Worm (Caenorhabditis elegans) whole organism, late embryonic: ENCODE data around the gene srbc-45.

Experiments
- ahr-1 ChIP-seq: sonication (generic microtip); optimal IDR thresholded peaks from 2 replicates; lab custom pipeline; 2016; ENCODE audit warnings: missing genetic modification characterization, missing compliant biosample characterization
- ama-1 ChIP-seq: fragments of 150-350 bp; optimal IDR thresholded peaks from 2 replicates; lab custom pipeline; 2014
- ceh-14 ChIP-seq: sonication (generic microtip); optimal IDR thresholded peaks from 2 replicates; lab custom pipeline; 2016; ENCODE audit warnings: missing genotype, missing genetic modification characterization, missing compliant biosample characterization
- ceh-18 ChIP-seq: sonication (generic microtip); optimal IDR thresholded peaks from 2 replicates; lab custom pipeline; 2016; ENCODE audit warnings: missing genetic modification characterization, missing compliant biosample characterization
- ceh-19 ChIP-seq: fragments of 200-800 bp; sonication (Bioruptor generic); optimal IDR thresholded peaks from 2 replicates; lab custom pipeline; 2018; ENCODE audit warnings: mild to moderate bottlenecking, missing genetic modification characterization, missing compliant biosample characterization
- ceh-2 ChIP-seq: sonication (generic microtip); optimal IDR thresholded peaks from 2 replicates; lab custom pipeline; 2016; ENCODE audit warnings: missing genotype, missing genetic modification characterization, missing compliant biosample characterization
- ceh-24 ChIP-seq: sonication (generic microtip); optimal IDR thresholded peaks from 2 replicates; lab custom pipeline; 2016; ENCODE audit warnings: mild to moderate bottlenecking, missing genetic modification characterization, missing compliant biosample characterization
- ceh-31 ChIP-seq: sonication (generic microtip); optimal IDR thresholded peaks from 2 replicates; lab custom pipeline; 2016; ENCODE audit warnings: missing genetic modification characterization, missing compliant biosample characterization
- ceh-34 ChIP-seq: sonication (generic microtip); optimal IDR thresholded peaks from 2 replicates; lab custom pipeline; 2016; ENCODE audit warnings: mild to moderate bottlenecking, missing genetic modification characterization, missing compliant biosample characterization
- ceh-6 ChIP-seq: fragments of 200-800 bp; sonication (Bioruptor generic); optimal IDR thresholded peaks from 2 replicates; lab custom pipeline; 2018; ENCODE audit warnings: mild to moderate bottlenecking, missing genetic modification characterization, missing compliant biosample characterization
- dmd-4 ChIP-seq: sonication (generic microtip); optimal IDR thresholded peaks from 2 replicates; lab custom pipeline; 2016; ENCODE audit warnings: borderline replicate concordance, missing genetic modification characterization, missing compliant biosample characterization
- elt-2 ChIP-seq: sonication (generic microtip); optimal IDR thresholded peaks from 2 replicates; lab custom pipeline; 2016; ENCODE audit warnings: missing genetic modification reagents, missing genetic modification characterization, missing compliant biosample characterization
- elt-4 ChIP-seq: sonication (generic microtip); optimal IDR thresholded peaks from 2 replicates; lab custom pipeline; 2016; ENCODE audit warnings: missing genetic modification characterization, missing compliant biosample characterization
- ets-4 ChIP-seq: sonication (generic microtip); optimal IDR thresholded peaks from 2 replicates; lab custom pipeline; 2016; ENCODE audit warnings: missing genetic modification characterization, missing compliant biosample characterization
- eyg-1 ChIP-seq: sonication (generic microtip); optimal IDR thresholded peaks from 2 replicates; lab custom pipeline; 2016; ENCODE audit warnings: missing genotype, missing genetic modification characterization, missing compliant biosample characterization
- fax-1 ChIP-seq: sonication (generic microtip); optimal IDR thresholded peaks from 2 replicates; lab custom pipeline; 2016; ENCODE audit warnings: missing genotype, missing genetic modification characterization, missing compliant biosample characterization
- fkh-10 ChIP-seq: fragments of 150-350 bp; optimal IDR thresholded peaks from 2 replicates; lab custom pipeline; 2014; ENCODE audit warnings: missing biosample characterization, missing genetic modification reagents, missing genetic modification characterization
- hlh-13 ChIP-seq: fragments of 200-800 bp; sonication (Bioruptor generic); optimal IDR thresholded peaks from 2 replicates; lab custom pipeline; 2018; ENCODE audit warnings: mild to moderate bottlenecking, missing genetic modification characterization, missing compliant biosample characterization
- hlh-30 ChIP-seq: sonication (generic microtip); optimal IDR thresholded peaks from 2 replicates; lab custom pipeline; 2017; ENCODE audit warnings: antibody characterized with exemption, missing genetic modification characterization, missing compliant biosample characterization; ENCODE audit not compliant: insufficient read depth
- hlh-6 ChIP-seq: sonication (generic microtip); optimal IDR thresholded peaks from 2 replicates; lab custom pipeline; 2016; ENCODE audit warnings: missing genotype, missing genetic modification characterization, missing compliant biosample characterization
- lin-11 ChIP-seq: fragments of 200-800 bp; sonication (Bioruptor generic); optimal IDR thresholded peaks from 2 replicates; lab custom pipeline; 2018; ENCODE audit warnings: mild to moderate bottlenecking, missing genetic modification characterization, missing compliant biosample characterization
- nfya-1 ChIP-seq: sonication (generic microtip); optimal IDR thresholded peaks from 2 replicates; lab custom pipeline; 2017; ENCODE audit warnings: missing genetic modification characterization, mild to moderate bottlenecking, missing compliant biosample characterization, antibody characterized with exemption, moderate library complexity
- nhr-232 ChIP-seq: sonication (generic microtip); optimal IDR thresholded peaks from 2 replicates; lab custom pipeline; 2016; ENCODE audit warnings: missing genetic modification characterization, missing compliant biosample characterization
- npax-4 ChIP-seq: sonication (generic microtip); optimal IDR thresholded peaks from 2 replicates; lab custom pipeline; 2016; ENCODE audit warnings: missing genetic modification characterization, missing compliant biosample characterization
- pag-3 ChIP-seq: sonication (generic microtip); optimal IDR thresholded peaks from 2 replicates; lab custom pipeline; 2016; ENCODE audit warnings: missing compliant biosample characterization, missing genetic modification characterization, borderline replicate concordance
- pat-9 ChIP-seq: fragments of 200-800 bp; sonication (Bioruptor generic); optimal IDR thresholded peaks from 2 replicates; lab custom pipeline; 2018; ENCODE audit warnings: mild to moderate bottlenecking, missing genetic modification characterization, moderate library complexity, missing compliant biosample characterization
- pha-2 ChIP-seq: sonication (generic microtip); optimal IDR thresholded peaks from 2 replicates; lab custom pipeline; 2017; ENCODE audit warnings: mild to moderate bottlenecking, missing genetic modification characterization, missing compliant biosample characterization
- pha-4 ChIP-seq: fragments of 150-350 bp; optimal IDR thresholded peaks from 2 replicates; lab custom pipeline; 2018; ENCODE audit warnings: missing biosample characterization, missing genetic modification reagents, missing genetic modification characterization
- pqm-1 ChIP-seq: sonication (generic microtip); optimal IDR thresholded peaks from 2 replicates; lab custom pipeline; 2016; ENCODE audit warnings: missing genetic modification characterization, missing compliant biosample characterization
- rnt-1 ChIP-seq: sonication (generic microtip); optimal IDR thresholded peaks from 2 replicates; lab custom pipeline; 2016; ENCODE audit warnings: missing genetic modification characterization, missing compliant biosample characterization
- sdc-2 ChIP-seq: sonication (generic microtip); optimal IDR thresholded peaks from 2 replicates; lab custom pipeline; 2016; ENCODE audit warnings: missing genotype, missing genetic modification characterization, missing compliant biosample characterization
- sox-4 ChIP-seq: sonication (generic microtip); optimal IDR thresholded peaks from 2 replicates; lab custom pipeline; 2017; ENCODE audit warnings: mild to moderate bottlenecking, missing genetic modification characterization, inconsistent platforms, missing compliant biosample characterization
- syd-9 ChIP-seq: sonication (generic microtip); optimal IDR thresholded peaks from 2 replicates; lab custom pipeline; 2016; ENCODE audit warnings: mild to moderate bottlenecking, missing genetic modification characterization, moderate library complexity, missing compliant biosample characterization
- tbx-7 ChIP-seq: sonication (generic microtip); optimal IDR thresholded peaks from 2 replicates; lab custom pipeline; 2016; ENCODE audit warnings: missing genotype, missing genetic modification characterization, missing compliant biosample characterization
- unc-3 ChIP-seq, 2 experiments: fragments of 200-800 bp in 1 of 2; sonication (Bioruptor generic) in 1 of 2; sonication (generic microtip) in 1 of 2; conservative IDR thresholded peaks in 1 of 2; optimal IDR thresholded peaks in 1 of 2; 2 replicates each; pipeline versions ENCODE4 v1.3.6 to Lab custom; 2016 to 2022; ENCODE audit warnings: missing compliant biosample characterization in 2 of 2, missing genetic modification characterization in 2 of 2, missing genetic modification reagents in 1 of 2
- unc-55 ChIP-seq: sonication (generic microtip); optimal IDR thresholded peaks from 2 replicates; lab custom pipeline; 2017; ENCODE audit warnings: missing biosample characterization, missing genetic modification reagents, missing genetic modification characterization
- unc-86 ChIP-seq: sonication (generic microtip); optimal IDR thresholded peaks from 2 replicates; lab custom pipeline; 2016; ENCODE audit warnings: missing genetic modification characterization, missing compliant biosample characterization
- ztf-16 ChIP-seq: sonication (generic microtip); optimal IDR thresholded peaks from 2 replicates; lab custom pipeline; 2017; ENCODE audit warnings: missing genetic modification characterization, missing compliant biosample characterization

The srbc-45 gene

DNA sequence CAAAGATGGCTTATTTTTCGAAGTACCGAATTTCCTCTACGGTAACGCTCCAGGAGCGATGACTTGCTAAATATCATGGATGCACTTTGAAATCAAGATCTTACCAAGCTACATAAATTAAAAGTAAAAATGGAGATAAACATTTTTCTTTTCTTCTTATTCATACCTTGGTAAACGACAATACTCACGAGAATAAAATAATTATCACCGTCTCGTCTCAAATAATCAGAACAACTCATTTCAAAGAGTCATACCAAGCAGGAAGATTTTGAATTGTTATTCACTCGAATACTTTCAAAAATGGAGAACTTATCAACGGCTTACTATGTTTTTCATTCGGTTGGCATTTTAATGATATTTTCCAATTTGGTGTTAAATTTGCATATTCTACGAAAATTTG, at the start of gene srbc-45:
srbc-45 (plus strand) TSS at position 301 of the 400 bp plus-strand sequence.
- TF ChIP-seq ceh-18 (tag; lab: Kevin White, UChicago) (no peak), sox-4 (no peak), fkh-10 (GFP tag; lab: Kevin White, UChicago) (no peak), ceh-24 (tag; lab: Kevin White, UChicago) (no peak), elt-2 (tag; lab: Kevin White, UChicago) (no peak), tbx-7 (tag; lab: Kevin White, UChicago) (no peak), ama-1 (lab: Kevin White, UChicago) (no peak), npax-4 (no peak), unc-86 (tag; lab: Kevin White, UChicago) (no peak), ets-4 (tag; lab: Kevin White, UChicago) (no peak), eyg-1 (tag; lab: Kevin White, UChicago) (no peak), fax-1 (tag; lab: Kevin White, UChicago) (no peak), hlh-13 (GFP tag; lab: Kevin White, UChicago) (no peak), lin-11 (tag; lab: Kevin White, UChicago) (no peak), ceh-6 (GFP tag; lab: Kevin White, UChicago) (no peak), pqm-1 (tag; lab: Kevin White, UChicago) (no peak), ceh-19 (GFP tag; lab: Kevin White, UChicago) (no peak)

DNA sequence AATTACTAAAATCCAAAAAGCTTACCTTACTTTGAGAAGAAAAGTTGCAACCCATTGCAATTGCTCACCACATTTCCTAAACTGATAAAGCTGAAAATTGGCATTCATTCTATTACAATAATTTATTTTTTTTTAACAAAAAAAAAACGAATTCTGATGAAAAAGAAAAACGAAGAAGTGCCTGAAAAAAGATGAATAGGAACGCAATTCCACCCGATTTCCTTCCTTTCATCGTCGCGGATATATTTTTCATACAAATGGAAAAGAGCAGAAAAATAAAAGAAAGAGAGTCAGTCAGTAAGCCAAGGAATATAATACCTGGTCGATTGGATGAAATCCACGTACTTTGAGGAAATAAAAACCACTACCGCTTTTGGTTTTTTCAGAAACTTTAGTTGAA, 48.5 kb upstream of the srbc-45 start, which contains the start of gene gpa-13:
gpa-13 (minus strand) TSS at position 101 of the 400 bp plus-strand sequence.
- TF ChIP-seq ceh-18 (tag; lab: Kevin White, UChicago) = no peak
- TF ChIP-seq pag-3 (tag; lab: Kevin White, UChicago) = no peak
- TF ChIP-seq ceh-14 (tag; lab: Kevin White, UChicago) = no peak
- TF ChIP-seq syd-9 (tag; lab: Kevin White, UChicago) = no peak
- no peak for TF ChIP-seq rnt-1
- TF ChIP-seq pat-9 (tag; lab: Kevin White, UChicago) = no peak
- no peak for TF ChIP-seq pha-4 (tag; lab: Kevin White, UChicago)
- TF ChIP-seq nfya-1 (tag; lab: Kevin White, UChicago) = no peak
- no peak for TF ChIP-seq dmd-4 (tag; lab: Kevin White, UChicago)
- no peak for TF ChIP-seq elt-4 (tag; lab: Kevin White, UChicago)
- TF ChIP-seq hlh-6 (tag; lab: Kevin White, UChicago) = no peak
- TF ChIP-seq ahr-1 (tag; lab: Kevin White, UChicago) = no peak
- TF ChIP-seq ceh-31 (tag; lab: Kevin White, UChicago) = no peak
- no peak for TF ChIP-seq nhr-232 (tag; lab: Kevin White, UChicago)
- no peak for TF ChIP-seq ztf-16 (tag; lab: Kevin White, UChicago)
- TF ChIP-seq sdc-2 = no peak
- TF ChIP-seq ceh-34 (tag; lab: Kevin White, UChicago) = no peak

DNA sequence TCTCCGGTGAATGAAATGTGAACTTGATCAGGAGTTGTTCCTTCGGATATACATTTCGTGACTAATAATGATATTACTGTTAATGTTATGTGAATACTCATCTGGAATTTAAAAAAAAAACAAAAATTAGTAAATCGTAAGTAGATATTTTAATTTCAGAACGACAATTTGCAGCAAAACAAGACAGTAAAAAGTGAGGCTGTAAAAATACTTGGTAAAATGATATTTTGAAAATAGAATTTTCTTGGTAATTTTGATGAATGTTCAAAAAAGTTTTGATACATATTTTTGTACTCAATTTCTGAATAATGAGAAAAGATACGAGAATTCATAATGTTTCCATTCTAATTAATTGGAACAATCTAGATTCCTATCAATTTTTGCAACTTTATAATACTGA, 43.7 kb upstream of the srbc-45 start, which contains the start of gene papl-1:
papl-1 (minus strand) TSS at position 101 of the 400 bp plus-strand sequence.
- TF ChIP-seq rnt-1 = no peak
- TF ChIP-seq unc-3 (GFP tag; conservative IDR thresholded peaks at IDR 0.05; lab: Robert Waterston, UW) = no peak
- no peak for TF ChIP-seq unc-3 (tag; optimal IDR thresholded peaks at IDR 0.05; lab: Kevin White, UChicago)
- TF ChIP-seq hlh-30 (tag; lab: Kevin White, UChicago) = no peak
- TF ChIP-seq unc-55 (GFP tag; lab: Kevin White, UChicago) = no peak
- TF ChIP-seq ceh-2 (tag; lab: Kevin White, UChicago) = no peak
- no peak for TF ChIP-seq fax-1 (tag; lab: Kevin White, UChicago)
- TF ChIP-seq unc-86 (tag; lab: Kevin White, UChicago) = no peak
- TF ChIP-seq sox-4 = no peak
- no peak for TF ChIP-seq ceh-18 (tag; lab: Kevin White, UChicago)
- TF ChIP-seq pat-9 (tag; lab: Kevin White, UChicago) = no peak
- TF ChIP-seq pha-2 (tag; lab: Kevin White, UChicago) = no peak
- no peak for TF ChIP-seq syd-9 (tag; lab: Kevin White, UChicago)
